Worm (Caenorhabditis elegans) whole organism, L4 larva: ENCODE results near the gene col-14.

ENCODE experiments used
- F37D6.2 ChIP-seq: sonication (generic microtip); optimal IDR thresholded peaks from 2 replicates; lab custom pipeline; 2016; ENCODE audit warnings: mild to moderate bottlenecking, missing genetic modification characterization, missing compliant biosample characterization
- R02D3.7 ChIP-seq: fragments of 150-350 bp; sonication (generic microtip); optimal IDR thresholded peaks from 3 replicates; lab custom pipeline; 2014; ENCODE audit warnings: missing biosample characterization, missing genetic modification characterization
- Y105C5A.15 ChIP-seq: fragments of 200-800 bp; sonication (Bioruptor generic); IDR thresholded peaks from 2 replicates; pipeline ENCODE4 v1.3.6; 2022; ENCODE audit warnings: missing genetic modification characterization, missing compliant biosample characterization
- Y48G9A.11 ChIP-seq: fragments of 200-800 bp; sonication (Bioruptor generic); IDR thresholded peaks from 2 replicates; pipeline ENCODE4 v1.3.6; 2022; ENCODE audit warnings: missing genetic modification reagents, missing genetic modification characterization, missing compliant biosample characterization
- Y5F2A.4 ChIP-seq: fragments of 200-800 bp; sonication (Bioruptor generic); optimal IDR thresholded peaks from 2 replicates; lab custom pipeline; 2018; ENCODE audit warnings: mild to moderate bottlenecking, missing genetic modification characterization, missing compliant biosample characterization
- ZK337.2 ChIP-seq: fragments of 200-800 bp; sonication (Bioruptor generic); IDR thresholded peaks from 2 replicates; pipeline ENCODE4 v1.3.6; 2022; ENCODE audit warnings: missing genetic modification reagents, missing genetic modification characterization, missing compliant biosample characterization
- ZK546.5 ChIP-seq, 2 experiments: sonication (generic microtip); optimal IDR thresholded peaks; 2 replicates each; lab custom pipeline; 2017; ENCODE audit warnings: missing biosample characterization in 2 of 2, missing genetic modification characterization in 2 of 2
- aha-1 ChIP-seq: fragments of 150-350 bp; peaks from one replicate; lab custom pipeline; 2014; ENCODE audit warnings: missing biosample characterization, missing genetic modification characterization
- arid-1 ChIP-seq: fragments of 200-800 bp; sonication (Bioruptor generic); conservative IDR thresholded peaks from 2 replicates; pipeline ENCODE4 v1.3.6; 2022; ENCODE audit warnings: missing genetic modification reagents, missing genetic modification characterization, missing compliant biosample characterization
- ceh-44 ChIP-seq: fragments of 200-800 bp; sonication (Bioruptor generic); IDR thresholded peaks from 2 replicates; pipeline ENCODE4 v1.3.6; 2022; ENCODE audit warnings: missing genetic modification reagents, missing genetic modification characterization, missing compliant biosample characterization
- ceh-82 ChIP-seq: sonication (generic microtip); optimal IDR thresholded peaks from 2 replicates; lab custom pipeline; 2017; ENCODE audit warnings: missing biosample characterization, missing genetic modification characterization
- cey-2 ChIP-seq: sonication (generic microtip); optimal IDR thresholded peaks from 3 replicates; lab custom pipeline; 2017; ENCODE audit warnings: missing genetic modification characterization, mild to moderate bottlenecking, missing compliant biosample characterization, antibody characterized with exemption, borderline replicate concordance; ENCODE audit not compliant: insufficient read depth
- daf-12 ChIP-seq: fragments of 150-350 bp; optimal IDR thresholded peaks from 2 replicates; lab custom pipeline; 2014; ENCODE audit warnings: missing biosample characterization, missing genetic modification reagents, missing genetic modification characterization
- daf-16 ChIP-seq, 3 experiments: sonication (generic microtip); optimal IDR thresholded peaks; 2 replicates each; lab custom pipeline; 2016 to 2017; ENCODE audit warnings: missing genetic modification characterization in 3 of 3, missing genetic modification reagents in 3 of 3, mild to moderate bottlenecking in 2 of 3, missing compliant biosample characterization in 2 of 3, missing biosample characterization in 1 of 3, moderate library complexity in 1 of 3
- daf-8 ChIP-seq: fragments of 200-800 bp; sonication (Bioruptor generic); IDR thresholded peaks from 2 replicates; pipeline ENCODE4 v1.3.6; 2022; ENCODE audit warnings: missing genetic modification characterization, missing compliant biosample characterization
- dmd-6 ChIP-seq: fragments of 200-800 bp; sonication (Bioruptor generic); IDR thresholded peaks from 2 replicates; pipeline ENCODE4 v1.3.6; 2022; ENCODE audit warnings: missing genetic modification reagents, missing genetic modification characterization, missing compliant biosample characterization
- dmd-9 ChIP-seq: fragments of 200-800 bp; sonication (Bioruptor generic); IDR thresholded peaks from 2 replicates; pipeline ENCODE4 v1.3.6; 2022; ENCODE audit warnings: missing genetic modification reagents, missing genetic modification characterization, missing compliant biosample characterization
- duxl-1 ChIP-seq: sonication (generic microtip); optimal IDR thresholded peaks from 2 replicates; lab custom pipeline; 2016; ENCODE audit warnings: mild to moderate bottlenecking, missing genetic modification characterization, moderate library complexity, missing compliant biosample characterization; ENCODE audit not compliant: poor library complexity
- egl-27 ChIP-seq: sonication (generic microtip); optimal IDR thresholded peaks from 3 replicates; lab custom pipeline; 2017; ENCODE audit warnings: missing biosample characterization, missing genetic modification reagents, missing genetic modification characterization
- egl-43 ChIP-seq: fragments of 200-800 bp; sonication (Bioruptor generic); IDR thresholded peaks from 2 replicates; pipeline ENCODE4 v1.3.6; 2022; ENCODE audit warnings: missing genetic modification reagents, missing genetic modification characterization, missing compliant biosample characterization
- gei-8 ChIP-seq: fragments of 200-800 bp; sonication (Bioruptor generic); optimal IDR thresholded peaks from 2 replicates; lab custom pipeline; 2018; ENCODE audit warnings: mild to moderate bottlenecking, missing genetic modification characterization, missing compliant biosample characterization
- hif-1 ChIP-seq, 2 experiments: sonication (generic microtip); optimal IDR thresholded peaks; 2 replicates each; lab custom pipeline; 2016 to 2017; ENCODE audit warnings: missing compliant biosample characterization in 2 of 2, missing genetic modification characterization in 2 of 2, missing genetic modification reagents in 2 of 2, missing genotype in 2 of 2, mild to moderate bottlenecking in 1 of 2
- hmg-1.1 ChIP-seq: fragments of 200-800 bp; sonication (Bioruptor generic); IDR thresholded peaks from 2 replicates; pipeline ENCODE4 v1.3.6; 2022; ENCODE audit warnings: missing genetic modification reagents, missing genetic modification characterization, missing compliant biosample characterization
- jun-1 ChIP-seq: fragments of 150-350 bp; optimal IDR thresholded peaks from 2 replicates; lab custom pipeline; 2014; ENCODE audit warnings: missing biosample characterization, missing genetic modification reagents, missing genetic modification characterization
- lin-13 ChIP-seq: fragments of 150-350 bp; optimal IDR thresholded peaks from 2 replicates; lab custom pipeline; 2014; ENCODE audit warnings: missing biosample characterization, missing genetic modification reagents, missing genetic modification characterization
- lin-38 ChIP-seq: fragments of 200-800 bp; sonication (Bioruptor generic); IDR thresholded peaks from 2 replicates; pipeline ENCODE4 v1.3.6; 2022; ENCODE audit warnings: missing genetic modification reagents, missing genetic modification characterization, missing compliant biosample characterization
- lir-3 ChIP-seq: sonication (generic microtip); optimal IDR thresholded peaks from 2 replicates; lab custom pipeline; 2016; ENCODE audit warnings: mild to moderate bottlenecking, missing genetic modification characterization, missing compliant biosample characterization
- lsy-2 ChIP-seq, 2 experiments: fragments of 150-350 bp in 1 of 2; sonication (generic microtip) in 1 of 2; optimal IDR thresholded peaks; 2 replicates each; lab custom pipeline; 2014 to 2017; ENCODE audit warnings: missing biosample characterization in 2 of 2, missing genetic modification characterization in 2 of 2
- madf-9 ChIP-seq: fragments of 200-800 bp; sonication (Bioruptor generic); conservative IDR thresholded peaks from 2 replicates; pipeline ENCODE4 v1.3.6; 2022; ENCODE audit warnings: missing genetic modification reagents, missing genetic modification characterization, missing compliant biosample characterization
- mep-1 ChIP-seq: fragments of 150-350 bp; sonication (generic microtip); optimal IDR thresholded peaks from 3 replicates; lab custom pipeline; 2014; ENCODE audit warnings: missing biosample characterization, missing genetic modification characterization
- mxl-2 ChIP-seq: fragments of 200-800 bp; sonication (Bioruptor generic); conservative IDR thresholded peaks from 2 replicates; pipeline ENCODE4 v1.3.6; 2022; ENCODE audit warnings: missing genetic modification reagents, missing genetic modification characterization, missing compliant biosample characterization
- mxl-3 ChIP-seq: fragments of 200-800 bp; sonication (Bioruptor generic); optimal IDR thresholded peaks from 2 replicates; lab custom pipeline; 2018; ENCODE audit warnings: mild to moderate bottlenecking, missing genetic modification characterization, missing compliant biosample characterization
- nhr-10 ChIP-seq: fragments of 150-350 bp; optimal IDR thresholded peaks from 2 replicates; lab custom pipeline; 2014; ENCODE audit warnings: missing biosample characterization, missing genetic modification characterization
- nhr-11 ChIP-seq: fragments of 150-350 bp; optimal IDR thresholded peaks from 2 replicates; lab custom pipeline; 2014; ENCODE audit warnings: missing biosample characterization, missing genetic modification characterization
- nhr-28 ChIP-seq: fragments of 150-350 bp; optimal IDR thresholded peaks from 2 replicates; lab custom pipeline; 2014; ENCODE audit warnings: missing biosample characterization, missing genetic modification characterization
- nhr-6 ChIP-seq: fragments of 150-350 bp; optimal IDR thresholded peaks from 2 replicates; lab custom pipeline; 2014; ENCODE audit warnings: missing biosample characterization, missing genetic modification characterization
- php-3 ChIP-seq: fragments of 200-800 bp; sonication (Bioruptor generic); IDR thresholded peaks from 2 replicates; pipeline ENCODE4 v1.3.6; 2022; ENCODE audit warnings: missing genetic modification reagents, missing genetic modification characterization, missing compliant biosample characterization
- pqm-1 ChIP-seq: sonication (generic microtip); optimal IDR thresholded peaks from 2 replicates; lab custom pipeline; 2017; ENCODE audit warnings: missing biosample characterization, missing genetic modification characterization
- rbr-2 ChIP-seq: sonication (generic microtip); optimal IDR thresholded peaks from 2 replicates; lab custom pipeline; 2016; ENCODE audit warnings: missing genotype, missing genetic modification characterization, missing compliant biosample characterization
- saeg-2 ChIP-seq: fragments of 200-800 bp; sonication (Bioruptor generic); IDR thresholded peaks from 2 replicates; pipeline ENCODE4 v1.3.6; 2022; ENCODE audit warnings: missing genetic modification reagents, missing genetic modification characterization, missing compliant biosample characterization
- set-16 ChIP-seq: fragments of 200-800 bp; sonication (Bioruptor generic); IDR thresholded peaks from 2 replicates; pipeline ENCODE4 v1.3.6; 2022; ENCODE audit warnings: missing genetic modification reagents, missing genetic modification characterization, missing compliant biosample characterization
- snpc-4 ChIP-seq: fragments of 150-350 bp; optimal IDR thresholded peaks from 2 replicates; lab custom pipeline; 2014; ENCODE audit warnings: missing biosample characterization, missing genetic modification characterization
- unc-130 ChIP-seq: sonication (generic microtip); optimal IDR thresholded peaks from 2 replicates; lab custom pipeline; 2016; ENCODE audit warnings: missing genetic modification reagents, missing genetic modification characterization, missing compliant biosample characterization
- ztf-11 ChIP-seq: fragments of 150-350 bp; optimal IDR thresholded peaks from 2 replicates; lab custom pipeline; 2014; ENCODE audit warnings: missing biosample characterization, missing genetic modification characterization

Gene col-14

ce11 chrIV:7789521-7789949, 36.3 kb downstream of the col-14 start, which contains the start of gene imp-3 (continued):
- TF ChIP-seq ZK546.5 (tag; optimal IDR thresholded peaks at IDR 0.05; lab: Kevin White, UChicago) (no peak), ceh-82 (tag; lab: Kevin White, UChicago) (no peak), ZK337.2 (GFP tag; lab: Robert Waterston, UW) (no peak), Y5F2A.4 (peak; percentile 74)

ce11 chrIV:7790151-7790691, 37.0 kb downstream of the col-14 start:
- TF ChIP-seq lin-38 (GFP tag; lab: Robert Waterston, UW) (no peak), lsy-2 (tag; optimal IDR thresholded peaks at IDR 0.05; lab: Kevin White, UChicago) (no peak), set-16 (GFP tag; lab: Robert Waterston, UW) (0 out of 2 replicates have a peak, but pooled peaks have one; percentile 12), jun-1 (no peak), aha-1 (tag; lab: Kevin White, UChicago) (peak; percentile 59), duxl-1 (tag; lab: Kevin White, UChicago) (no peak), egl-43 (GFP tag; lab: Robert Waterston, UW) (peak; percentile 3; the same call in 1 of the 2 replicates), nhr-28 (tag; lab: Kevin White, UChicago) (no peak)
- TF ChIP-seq, all 104 proteins: peak for 3

- no peak for TF ChIP-seq snpc-4 (tag; lab: Kevin White, UChicago)
- peak; percentile 62 for TF ChIP-seq mxl-3
- TF ChIP-seq saeg-2, result no peak
- TF ChIP-seq aha-1 (tag; lab: Kevin White, UChicago), result peak; percentile 96
- TF ChIP-seq dmd-9, result no peak
- TF ChIP-seq gei-8, result no peak
- TF ChIP-seq lsy-2 (tag; optimal IDR thresholded peaks at IDR 0.05; lab: Kevin White, UChicago), result peak; percentile 97 to 99
- TF ChIP-seq ZK337.2 (GFP tag; lab: Robert Waterston, UW), result no peak
- TF ChIP-seq arid-1, result peak; percentile 69
- no peak for TF ChIP-seq php-3 (GFP tag; lab: Robert Waterston, UW)
- peak in 1 of 2 experiments; percentile 1 for TF ChIP-seq daf-16 (GFP tag; optimal IDR thresholded peaks at IDR 0.05; lab: Kevin White, UChicago)
- peak; percentile 77 for TF ChIP-seq daf-16 (tag; optimal IDR thresholded peaks at IDR 0.05; lab: Kevin White, UChicago)
- peak; percentile 75 for TF ChIP-seq lin-13
- TF ChIP-seq nhr-11 (tag; lab: Kevin White, UChicago), result peak; percentile 78
- no peak for TF ChIP-seq egl-27 (tag; lab: Kevin White, UChicago)
- TF ChIP-seq daf-8 (GFP tag; lab: Robert Waterston, UW), result no peak
- no peak for TF ChIP-seq cey-2
- peak; percentile 26; the same call in 1 of the 2 replicates for TF ChIP-seq dmd-6 (GFP tag; lab: Robert Waterston, UW)
- no peak for TF ChIP-seq nhr-10 (tag; lab: Kevin White, UChicago)
- no peak for TF ChIP-seq daf-12 (tag; lab: Kevin White, UChicago)
- peak; percentile 45; the same call in 1 of the 2 replicates for TF ChIP-seq hmg-1.1
- peak; percentile 12 for TF ChIP-seq pqm-1 (tag; lab: Kevin White, UChicago)
- peak; percentile 18; the same call in 1 of the 2 replicates for TF ChIP-seq Y48G9A.11 (GFP tag; lab: Robert Waterston, UW)
- TF ChIP-seq F37D6.2 (tag; lab: Kevin White, UChicago), result peak; percentile 33
- peak; percentile 74 for TF ChIP-seq unc-130
- no peak for TF ChIP-seq lir-3 (tag; lab: Kevin White, UChicago)
- TF ChIP-seq mxl-2 (GFP tag; lab: Robert Waterston, UW), result no peak
- peak; percentile 56; the same call in 1 of the 2 replicates for TF ChIP-seq ceh-44
- 0 out of 2 replicates have a peak, but pooled peaks have one; percentile 51 for TF ChIP-seq Y105C5A.15 (GFP tag; lab: Robert Waterston, UW)
- TF ChIP-seq hif-1 (tag; optimal IDR thresholded peaks at IDR 0.05; lab: Kevin White, UChicago), result peak in 1 of 2 experiments; percentile 75
- TF ChIP-seq R02D3.7 (tag; lab: Kevin White, UChicago), result no peak
- peak; percentile 81 for TF ChIP-seq nhr-6
- TF ChIP-seq rbr-2 (tag; lab: Kevin White, UChicago), result peak; percentile 85
- TF ChIP-seq mep-1 (tag; lab: Kevin White, UChicago), result peak; percentile 91
- TF ChIP-seq madf-9, result peak; percentile 72
- TF ChIP-seq ztf-11 (tag; lab: Kevin White, UChicago), result no peak
Measured at ce11 chrIV:7790801-7791588, 37.8 kb downstream of the col-14 start, which contains the start of gene rsp-6. rsp-6 (minus strand) TSS chrIV:7791229.
